Worm (Caenorhabditis elegans): ENCODE results near the gene F43C9.2.

ce11 chrX:4769885-4770284 is 13.5 kb upstream of the F43C9.2 start, which contains the start of gene npr-1:
- TF ChIP-seq tbx-11 (GFP tag; IDR thresholded peaks at IDR 0.05) (no peak), ama-1 (optimal IDR thresholded peaks at IDR 0.05) (no peak), ceh-36 (tag; optimal IDR thresholded peaks at IDR 0.05) (no peak), B0310.2 (tag; optimal IDR thresholded peaks at IDR 0.05) (no peak), F13C5.2 (tag; optimal IDR thresholded peaks at IDR 0.05) (no peak), sea-1 (GFP tag; conservative IDR thresholded peaks at IDR 0.05) (no peak)

All from whole organism, early embryonic.